Fruit fly (Drosophila melanogaster) whole organism, prepupa: ENCODE measurements around the gene CG14565.

Source experiments
- CG10669 ChIP-seq: fragments of 200-800 bp; sonication (Bioruptor generic); optimal IDR thresholded peaks from 3 replicates; lab custom pipeline; 2018; ENCODE audit warnings: missing biosample characterization, mild to moderate bottlenecking, missing genetic modification characterization, moderate library complexity
- CG11294 ChIP-seq: fragments of 200-800 bp; sonication (Bioruptor generic); IDR thresholded peaks from 2 replicates; pipeline ENCODE4 v1.3.6; 2022; ENCODE audit warnings: missing biosample characterization, missing genetic modification characterization
- CG34406 ChIP-seq: fragments of 200-800 bp; sonication (Bioruptor generic); optimal IDR thresholded peaks from 3 replicates; lab custom pipeline; 2016; ENCODE audit warnings: missing biosample characterization, missing genetic modification characterization
- Eip75B ChIP-seq: fragments of 200-800 bp; sonication (Bioruptor generic); optimal IDR thresholded peaks from 3 replicates; lab custom pipeline; 2016; ENCODE audit warnings: missing biosample characterization, missing genetic modification characterization
- Hr4 ChIP-seq: fragments of 200-800 bp; sonication (Bioruptor generic); optimal IDR thresholded peaks from 3 replicates; lab custom pipeline; 2016; ENCODE audit warnings: missing biosample characterization, missing genetic modification characterization
- Smox ChIP-seq: fragments of 200-800 bp; sonication (Bioruptor generic); optimal IDR thresholded peaks from 3 replicates; lab custom pipeline; 2016; ENCODE audit warnings: missing biosample characterization, missing genetic modification characterization
- Sox14 ChIP-seq: fragments of 200-800 bp; sonication (Bioruptor generic); optimal IDR thresholded peaks from 3 replicates; lab custom pipeline; 2016; ENCODE audit warnings: missing biosample characterization, missing genetic modification characterization
- achi ChIP-seq: fragments of 200-800 bp; sonication (Bioruptor generic); optimal IDR thresholded peaks from 3 replicates; lab custom pipeline; 2016; ENCODE audit warnings: missing biosample characterization, missing genetic modification characterization
- fd59A ChIP-seq: fragments of 200-800 bp; sonication (Bioruptor generic); optimal IDR thresholded peaks from 2 replicates; lab custom pipeline; 2017; ENCODE audit warnings: missing biosample characterization, mild to moderate bottlenecking, missing genetic modification characterization, missing genetic modification reagents
- salr ChIP-seq, 2 experiments: fragments of 200-800 bp; sonication (Bioruptor generic); optimal IDR thresholded peaks; 3 replicates each; lab custom pipeline; 2016 to 2018; ENCODE audit warnings: missing biosample characterization in 2 of 2, missing genetic modification characterization in 2 of 2, mild to moderate bottlenecking in 1 of 2

- TF ChIP-seq Hr4 (peak; percentile 76), salr (GFP tag; optimal IDR thresholded peaks at IDR 0.05; lab: Kevin White, UChicago) (peak in 1 of 2 experiments; percentile 51), CG11294 (GFP tag; lab: Robert Waterston, UW) (peak; percentile 53; the same call in 1 of the 2 replicates), fd59A (no peak), CG10669 (GFP tag; lab: Kevin White, UChicago) (peak; percentile 26), achi (GFP tag; lab: Kevin White, UChicago) (peak; percentile 57), Eip75B (GFP tag; lab: Kevin White, UChicago) (peak; percentile 64), CG34406 (GFP tag; lab: Kevin White, UChicago) (peak; percentile 56), Sox14 (peak; percentile 37), Smox (GFP tag; lab: Kevin White, UChicago) (peak; percentile 55)
These were observed 5.7 kb downstream of the CG14565 start, which contains the start of gene CG14567 for dm6 chr3L:21738175-21739016.
